Worm (Caenorhabditis elegans) whole organism, L4 larva: Measurements from ENCODE around the gene H37A05.4.
A peak's percentile ranks its signal among the peaks of the same experiment; 100 is the strongest.

ENCODE experiments used
- F49E8.2 ChIP-seq: sonication (generic microtip); optimal IDR thresholded peaks from 2 replicates; lab custom pipeline; 2016; ENCODE audit warnings: missing compliant biosample characterization, mild to moderate bottlenecking, missing genetic modification characterization, borderline replicate concordance
- T20F7.1 ChIP-seq: fragments of 200-800 bp; sonication (Bioruptor generic); optimal IDR thresholded peaks from 2 replicates; lab custom pipeline; 2018; ENCODE audit warnings: mild to moderate bottlenecking, missing genetic modification characterization, missing compliant biosample characterization
- Y5F2A.4 ChIP-seq: fragments of 200-800 bp; sonication (Bioruptor generic); optimal IDR thresholded peaks from 2 replicates; lab custom pipeline; 2018; ENCODE audit warnings: mild to moderate bottlenecking, missing genetic modification characterization, missing compliant biosample characterization
- ZK337.2 ChIP-seq: fragments of 200-800 bp; sonication (Bioruptor generic); IDR thresholded peaks from 2 replicates; pipeline ENCODE4 v1.3.6; 2022; ENCODE audit warnings: missing genetic modification reagents, missing genetic modification characterization, missing compliant biosample characterization
- aha-1 ChIP-seq: fragments of 150-350 bp; peaks from one replicate; lab custom pipeline; 2014; ENCODE audit warnings: missing biosample characterization, missing genetic modification characterization
- ama-1 ChIP-seq: fragments of 150-350 bp; optimal IDR thresholded peaks from 2 replicates; lab custom pipeline; 2014; ENCODE audit warnings: inconsistent platforms, mixed read lengths
- attf-4 ChIP-seq: sonication (generic microtip); optimal IDR thresholded peaks from 3 replicates; lab custom pipeline; 2017; ENCODE audit warnings: missing biosample characterization, missing genetic modification characterization
- ceh-44 ChIP-seq: fragments of 200-800 bp; sonication (Bioruptor generic); IDR thresholded peaks from 2 replicates; pipeline ENCODE4 v1.3.6; 2022; ENCODE audit warnings: missing genetic modification reagents, missing genetic modification characterization, missing compliant biosample characterization
- ctbp-1 ChIP-seq: fragments of 200-800 bp; sonication (Bioruptor generic); IDR thresholded peaks from 2 replicates; pipeline ENCODE4 v1.3.6; 2022; ENCODE audit warnings: missing genetic modification reagents, missing genetic modification characterization, missing compliant biosample characterization
- dmd-6 ChIP-seq: fragments of 200-800 bp; sonication (Bioruptor generic); IDR thresholded peaks from 2 replicates; pipeline ENCODE4 v1.3.6; 2022; ENCODE audit warnings: missing genetic modification reagents, missing genetic modification characterization, missing compliant biosample characterization
- dmd-9 ChIP-seq: fragments of 200-800 bp; sonication (Bioruptor generic); IDR thresholded peaks from 2 replicates; pipeline ENCODE4 v1.3.6; 2022; ENCODE audit warnings: missing genetic modification reagents, missing genetic modification characterization, missing compliant biosample characterization
- egl-27 ChIP-seq: sonication (generic microtip); optimal IDR thresholded peaks from 3 replicates; lab custom pipeline; 2017; ENCODE audit warnings: missing biosample characterization, missing genetic modification reagents, missing genetic modification characterization
- egl-43 ChIP-seq: fragments of 200-800 bp; sonication (Bioruptor generic); IDR thresholded peaks from 2 replicates; pipeline ENCODE4 v1.3.6; 2022; ENCODE audit warnings: missing genetic modification reagents, missing genetic modification characterization, missing compliant biosample characterization
- fos-1 ChIP-seq: fragments of 150-350 bp; optimal IDR thresholded peaks from 2 replicates; lab custom pipeline; 2014; ENCODE audit warnings: missing biosample characterization, missing genetic modification characterization
- hmg-1.1 ChIP-seq: fragments of 200-800 bp; sonication (Bioruptor generic); IDR thresholded peaks from 2 replicates; pipeline ENCODE4 v1.3.6; 2022; ENCODE audit warnings: missing genetic modification reagents, missing genetic modification characterization, missing compliant biosample characterization
- lim-7 ChIP-seq: fragments of 200-800 bp; sonication (Bioruptor generic); IDR thresholded peaks from 2 replicates; pipeline ENCODE4 v1.3.6; 2022; ENCODE audit warnings: missing genetic modification characterization, missing compliant biosample characterization
- lin-13 ChIP-seq: fragments of 150-350 bp; optimal IDR thresholded peaks from 2 replicates; lab custom pipeline; 2014; ENCODE audit warnings: missing biosample characterization, missing genetic modification reagents, missing genetic modification characterization
- lin-38 ChIP-seq: fragments of 200-800 bp; sonication (Bioruptor generic); IDR thresholded peaks from 2 replicates; pipeline ENCODE4 v1.3.6; 2022; ENCODE audit warnings: missing genetic modification reagents, missing genetic modification characterization, missing compliant biosample characterization
- mep-1 ChIP-seq: fragments of 150-350 bp; sonication (generic microtip); optimal IDR thresholded peaks from 3 replicates; lab custom pipeline; 2014; ENCODE audit warnings: missing biosample characterization, missing genetic modification characterization
- nhr-10 ChIP-seq: fragments of 150-350 bp; optimal IDR thresholded peaks from 2 replicates; lab custom pipeline; 2014; ENCODE audit warnings: missing biosample characterization, missing genetic modification characterization
- nhr-237 ChIP-seq: sonication (generic microtip); optimal IDR thresholded peaks from 2 replicates; lab custom pipeline; 2017; ENCODE audit warnings: missing biosample characterization, missing genetic modification characterization
- nhr-42 ChIP-seq: fragments of 200-800 bp; sonication (Bioruptor generic); IDR thresholded peaks from 2 replicates; pipeline ENCODE4 v1.3.6; 2022; ENCODE audit warnings: missing genetic modification characterization, missing compliant biosample characterization
- pha-4 ChIP-seq, 2 experiments: fragments of 150-350 bp in 1 of 2; fragments of 200-800 bp in 1 of 2; sonication (Bioruptor generic) in 1 of 2; IDR thresholded peaks in 1 of 2; optimal IDR thresholded peaks in 1 of 2; 2 replicates each; pipeline versions ENCODE4 v1.3.6 to Lab custom; 2014 to 2022; ENCODE audit warnings: missing genetic modification characterization in 2 of 2, missing genetic modification reagents in 2 of 2, missing biosample characterization in 1 of 2, missing compliant biosample characterization in 1 of 2
- php-3 ChIP-seq: fragments of 200-800 bp; sonication (Bioruptor generic); IDR thresholded peaks from 2 replicates; pipeline ENCODE4 v1.3.6; 2022; ENCODE audit warnings: missing genetic modification reagents, missing genetic modification characterization, missing compliant biosample characterization
- set-16 ChIP-seq: fragments of 200-800 bp; sonication (Bioruptor generic); IDR thresholded peaks from 2 replicates; pipeline ENCODE4 v1.3.6; 2022; ENCODE audit warnings: missing genetic modification reagents, missing genetic modification characterization, missing compliant biosample characterization
- skn-1 ChIP-seq: fragments of 150-350 bp; optimal IDR thresholded peaks from 2 replicates; lab custom pipeline; 2014; ENCODE audit warnings: missing biosample characterization, missing genetic modification characterization
- snpc-1.2 ChIP-seq: fragments of 200-800 bp; sonication (Bioruptor generic); IDR thresholded peaks from 2 replicates; pipeline ENCODE4 v1.3.6; 2022; ENCODE audit warnings: missing genetic modification reagents, missing genetic modification characterization, missing compliant biosample characterization
- unc-39 ChIP-seq: sonication (generic microtip); optimal IDR thresholded peaks from 2 replicates; lab custom pipeline; 2017; ENCODE audit warnings: missing biosample characterization, missing genetic modification characterization
- unc-62 ChIP-seq, 3 experiments: fragments of 150-350 bp in 1 of 3; sonication (generic microtip); optimal IDR thresholded peaks in 2 of 3; peaks in 1 of 3; 1 replicate in 1 of 3; 2 replicates in 2 of 3; lab custom pipeline; 2014 to 2017; ENCODE audit warnings: missing biosample characterization in 3 of 3, missing genetic modification characterization in 3 of 3, missing genetic modification reagents in 3 of 3, missing genotype in 1 of 3
- zfp-2 ChIP-seq: sonication (generic microtip); optimal IDR thresholded peaks from 2 replicates; lab custom pipeline; 2016; ENCODE audit warnings: mild to moderate bottlenecking, missing genetic modification characterization, missing compliant biosample characterization
- zip-2 ChIP-seq: fragments of 150-350 bp; optimal IDR thresholded peaks from 2 replicates; lab custom pipeline; 2014; ENCODE audit warnings: missing biosample characterization, missing genetic modification characterization
- ztf-11 ChIP-seq: fragments of 150-350 bp; optimal IDR thresholded peaks from 2 replicates; lab custom pipeline; 2014; ENCODE audit warnings: missing biosample characterization, missing genetic modification characterization

The H37A05.4 gene

ce11 chrV:13625517-13626097, 24.0 kb downstream of the H37A05.4 start, which contains the start of the genes nduv-2 and F53F4.12 (continued):
- TF ChIP-seq zip-2 (tag; lab: Kevin White, UChicago): no peak
- TF ChIP-seq ZK337.2 (GFP tag; lab: Robert Waterston, UW): no peak
- TF ChIP-seq set-16 (GFP tag; lab: Robert Waterston, UW): no peak
- TF ChIP-seq ztf-11: no peak
- TF ChIP-seq lin-13 (GFP tag; lab: Kevin White, UChicago): no peak

- TF ChIP-seq pha-4 (GFP tag; IDR thresholded peaks at IDR 0.05; lab: Robert Waterston, UW) (0 out of 2 replicates have a peak, but pooled peaks have one; percentile 16), pha-4 (tag; optimal IDR thresholded peaks at IDR 0.05; lab: Kevin White, UChicago) (no peak), lin-38 (GFP tag; lab: Robert Waterston, UW) (peak; percentile 44; the same call in 1 of the 2 replicates), skn-1 (no peak)
Observed at ce11 chrV:13624424-13624823, 25.2 kb downstream of the H37A05.4 start, which contains the start of gene F53F4.11. Gene F53F4.11 (minus strand): TSS chrV:13624524.

ce11 chrV:13621720-13622119, 27.9 kb downstream of the H37A05.4 start, which contains the start of gene F53F4.16:
Gene F53F4.16 (minus strand): TSS chrV:13621820.
- TF ChIP-seq unc-62 (GFP tag; optimal IDR thresholded peaks at IDR 0.05 in 1 of 2; lab: Kevin White, UChicago): peak in 1 of 2 experiments; percentile 54
- no peak for TF ChIP-seq unc-62 (tag; optimal IDR thresholded peaks at IDR 0.05; lab: Kevin White, UChicago)
- TF ChIP-seq ceh-44: no peak
- no peak for TF ChIP-seq dmd-9 (GFP tag; lab: Robert Waterston, UW)
- no peak for TF ChIP-seq nhr-10 (tag; lab: Kevin White, UChicago)
- TF ChIP-seq aha-1 (tag; lab: Kevin White, UChicago): no peak

DNA sequence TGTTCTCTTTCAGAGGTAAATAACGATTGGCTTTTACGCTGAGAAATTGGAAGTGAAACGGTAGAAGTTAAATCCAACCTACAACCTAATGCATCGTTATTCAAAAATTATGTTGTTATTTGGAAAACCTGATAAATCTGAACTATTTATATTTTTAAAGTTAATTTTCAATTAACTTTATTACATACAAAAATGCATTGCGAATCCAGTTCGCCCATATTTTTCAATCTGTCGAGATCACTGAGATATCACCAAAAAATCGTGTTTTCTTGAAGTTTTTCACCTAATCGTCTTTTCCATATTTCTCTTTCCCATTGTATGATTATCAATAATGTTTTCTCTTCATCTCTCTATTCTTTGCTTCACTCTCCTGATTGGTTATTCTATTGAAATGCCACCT, 28.9 kb downstream of the H37A05.4 start, which contains the start of gene F53F4.15:
F53F4.15 (plus strand) TSS at position 301 of the 400 bp plus-strand sequence.
- TF ChIP-seq attf-4 (tag; lab: Kevin White, UChicago) (no peak), dmd-6 (GFP tag; lab: Robert Waterston, UW) (no peak), snpc-1.2 (no peak), nhr-42 (GFP tag; lab: Robert Waterston, UW) (no peak), nhr-237 (tag; lab: Kevin White, UChicago) (no peak), aha-1 (tag; lab: Kevin White, UChicago) (no peak), lin-38 (GFP tag; lab: Robert Waterston, UW) (no peak), egl-43 (GFP tag; lab: Robert Waterston, UW) (no peak), ama-1 (no peak), egl-27 (tag; lab: Kevin White, UChicago) (no peak), F49E8.2 (tag; lab: Kevin White, UChicago) (no peak), Y5F2A.4 (GFP tag; lab: Kevin White, UChicago) (no peak), mep-1 (tag; lab: Kevin White, UChicago) (no peak), T20F7.1 (GFP tag; lab: Kevin White, UChicago) (no peak), unc-39 (tag; lab: Kevin White, UChicago) (no peak), zfp-2 (tag; lab: Kevin White, UChicago) (no peak), lim-7 (GFP tag; lab: Robert Waterston, UW) (no peak), hmg-1.1 (GFP tag; lab: Robert Waterston, UW) (no peak)

DNA sequence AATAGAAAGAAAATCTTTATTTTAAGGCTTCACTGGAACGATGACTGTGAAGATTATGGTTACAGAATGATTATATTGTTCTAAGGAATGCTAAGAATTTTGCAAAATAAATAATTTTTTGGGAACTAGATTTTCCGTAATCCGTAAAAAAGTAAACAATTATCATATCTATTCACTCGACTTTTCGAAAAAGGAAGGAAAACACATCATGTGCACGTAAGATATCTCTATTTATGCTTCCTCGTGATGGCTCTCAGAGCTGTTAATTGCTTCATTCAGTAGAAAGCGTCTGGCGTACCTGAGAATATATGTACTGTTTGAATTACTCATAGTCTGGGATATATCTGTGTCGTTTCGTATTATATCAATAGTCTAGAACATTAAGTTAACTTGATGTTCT, 29.8 kb downstream of the H37A05.4 start, which contains the start of gene srd-11:
srd-11 (minus strand) TSS at position 101 of the 400 bp plus-strand sequence.
- TF ChIP-seq unc-39 (tag; lab: Kevin White, UChicago): no peak
- TF ChIP-seq mep-1 (tag; lab: Kevin White, UChicago): no peak
- TF ChIP-seq php-3 (GFP tag; lab: Robert Waterston, UW): no peak
- no peak for TF ChIP-seq ctbp-1 (GFP tag; lab: Robert Waterston, UW)
- TF ChIP-seq fos-1 (tag; lab: Kevin White, UChicago): no peak
- no peak for TF ChIP-seq snpc-1.2
